Fruit fly (Drosophila melanogaster): Measurements from ENCODE around the gene CG17292.

CG17292 gene

dm6 chr2L:8416350-8417046 is 46.2 kb downstream of the CG17292 start (continued):
- TF ChIP-seq chif (GFP tag; optimal IDR thresholded peaks at IDR 0.05), result no peak
- TF ChIP-seq Opbp (GFP tag; IDR thresholded peaks at IDR 0.05; ENCODE audit: partially characterized antibody), result peak; percentile 11; the same call in 1 of the 3 replicates
- no peak for TF ChIP-seq aop (GFP tag; IDR thresholded peaks at IDR 0.05)
- TF ChIP-seq Ravus (GFP tag; IDR thresholded peaks at IDR 0.05), result no peak
- TF ChIP-seq sens (GFP tag), result peak; percentile 72
- TF ChIP-seq Pdp1 (GFP tag; optimal IDR thresholded peaks at IDR 0.05), result no peak
- no peak for TF ChIP-seq maf-S (GFP tag; optimal IDR thresholded peaks at IDR 0.05)
- peak; percentile 40 for TF ChIP-seq kni (GFP tag; optimal IDR thresholded peaks at IDR 0.05)
- TF ChIP-seq MESR4 (GFP tag; optimal IDR thresholded peaks at IDR 0.05), result no peak
- no peak for TF ChIP-seq scrt (GFP tag; optimal IDR thresholded peaks at IDR 0.05)
- no peak for TF ChIP-seq eve (GFP tag; optimal IDR thresholded peaks at IDR 0.05)
- TF ChIP-seq CG8359 (GFP tag; optimal IDR thresholded peaks at IDR 0.05; ENCODE audit: borderline replicate concordance), result no peak
- TF ChIP-seq CG32772 (GFP tag; IDR thresholded peaks at IDR 0.05), result no peak
- TF ChIP-seq sr (GFP tag; IDR thresholded peaks at IDR 0.05), result no peak
- peak; percentile 55 for TF ChIP-seq lbe (GFP tag; optimal IDR thresholded peaks at IDR 0.05)
- no peak for TF ChIP-seq Sry-δ (GFP tag; optimal IDR thresholded peaks at IDR 0.05)
- TF ChIP-seq chinmo (GFP tag; IDR thresholded peaks at IDR 0.05; ENCODE audit: partially characterized antibody), result 0 out of 4 replicates have a peak, but pooled peaks have one; percentile 16
- TF ChIP-seq Eip74EF (GFP tag; optimal IDR thresholded peaks at IDR 0.05), result no peak
- TF ChIP-seq CG3995 (GFP tag; optimal IDR thresholded peaks at IDR 0.05), result no peak
- peak; percentile 23 for TF ChIP-seq lilli (GFP tag; optimal IDR thresholded peaks at IDR 0.05)
- TF ChIP-seq bab2 (GFP tag; optimal IDR thresholded peaks at IDR 0.05), result peak; percentile 6
- TF ChIP-seq CG12071 (GFP tag; optimal IDR thresholded peaks at IDR 0.05), result no peak
- TF ChIP-seq ftz-f1 (GFP tag; optimal IDR thresholded peaks at IDR 0.05), result no peak
- TF ChIP-seq CG2120 (GFP tag; optimal IDR thresholded peaks at IDR 0.05), result peak; percentile 34
- no peak for TF ChIP-seq nmo (GFP tag; optimal IDR thresholded peaks at IDR 0.05)
- TF ChIP-seq eyg (GFP tag; optimal IDR thresholded peaks at IDR 0.05), result no peak
- TF ChIP-seq kay (GFP tag; optimal IDR thresholded peaks at IDR 0.05), result no peak
- no peak for TF ChIP-seq H2.0 (GFP tag; IDR thresholded peaks at IDR 0.05)
- TF ChIP-seq Dp (GFP tag; optimal IDR thresholded peaks at IDR 0.05), result peak; percentile 35
- no peak for TF ChIP-seq sna (GFP tag; IDR thresholded peaks at IDR 0.05; ENCODE audit: partially characterized antibody)
- TF ChIP-seq Scr (GFP tag; IDR thresholded peaks at IDR 0.05; ENCODE audit: partially characterized antibody), result no peak
- TF ChIP-seq HHEX (GFP tag; optimal IDR thresholded peaks at IDR 0.05), result no peak
- no peak for TF ChIP-seq dmrt99B (tag; optimal IDR thresholded peaks at IDR 0.05)
- TF ChIP-seq CG11560 (tag; IDR thresholded peaks at IDR 0.05), result no peak
- TF ChIP-seq CrebB (tag; optimal IDR thresholded peaks at IDR 0.05), result peak; percentile 35
- TF ChIP-seq CG2712 (tag; optimal IDR thresholded peaks at IDR 0.05), result no peak
- peak; percentile 78 for TF ChIP-seq CG2889 (GFP tag; IDR thresholded peaks at IDR 0.05)
- no peak for TF ChIP-seq CG10147 (GFP tag; optimal IDR thresholded peaks at IDR 0.05)
- 0 out of 2 replicates have a peak, but pooled peaks have one; percentile 11 for TF ChIP-seq NFAT (GFP tag; IDR thresholded peaks at IDR 0.05)
- TF ChIP-seq gem (tag; optimal IDR thresholded peaks at IDR 0.05), result peak; percentile 1
- no peak for TF ChIP-seq Dek (tag; optimal IDR thresholded peaks at IDR 0.05)
- no peak for TF ChIP-seq CG5953 (GFP tag; IDR thresholded peaks at IDR 0.05)
- no peak for TF ChIP-seq CG10462 (GFP tag; optimal IDR thresholded peaks at IDR 0.05)
- TF ChIP-seq CG17612 (GFP tag; IDR thresholded peaks at IDR 0.05), result no peak
- peak; percentile 14 for TF ChIP-seq CG2116 (GFP tag; optimal IDR thresholded peaks at IDR 0.05)
- TF ChIP-seq HLHmδ (GFP tag; optimal IDR thresholded peaks at IDR 0.05), result peak; percentile 58
- no peak for TF ChIP-seq phol (tag; optimal IDR thresholded peaks at IDR 0.05)
- peak; percentile 36; the same call in 1 of the 2 replicates for TF ChIP-seq Xrp1 (GFP tag; IDR thresholded peaks at IDR 0.05)
- TF ChIP-seq psq (GFP tag; optimal IDR thresholded peaks at IDR 0.05), result peak; percentile 69
